Worm (Caenorhabditis elegans): ENCODE results near the gene lgc-46.

The lgc-46 gene

DNA sequence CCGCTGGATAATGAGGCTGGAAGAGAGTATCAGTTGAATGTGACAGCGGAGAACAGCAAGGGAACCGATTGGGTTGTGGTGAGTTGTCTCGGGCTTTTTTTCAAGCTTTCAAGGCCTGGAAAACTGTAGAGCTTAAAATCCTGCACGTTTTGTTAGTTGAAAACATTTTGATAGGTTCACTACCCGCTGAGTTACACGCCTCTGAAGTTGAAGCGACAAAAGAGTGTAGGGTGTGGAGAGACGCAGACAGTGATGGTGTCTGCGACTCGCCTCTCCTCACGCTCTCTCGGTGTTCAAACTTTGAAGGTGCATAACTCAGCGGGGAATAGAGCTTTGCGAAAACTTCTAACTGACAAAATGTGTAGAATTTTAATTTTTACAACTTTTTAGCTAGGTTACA, 37.5 kb upstream of the lgc-46 start:
- no peak for TF ChIP-seq pag-3 (tag; optimal IDR thresholded peaks at IDR 0.05; ENCODE audit: borderline replicate concordance, insufficient read depth)
- no peak for TF ChIP-seq fkh-8 (tag; optimal IDR thresholded peaks at IDR 0.05)
- TF ChIP-seq fkh-10 (GFP tag; optimal IDR thresholded peaks at IDR 0.05) = no peak
- no peak for TF ChIP-seq mab-9 (GFP tag; IDR thresholded peaks at IDR 0.05)
- TF ChIP-seq nhr-19 (GFP tag; conservative IDR thresholded peaks at IDR 0.05) = no peak
- no peak for TF ChIP-seq unc-86 (tag; optimal IDR thresholded peaks at IDR 0.05)
- TF ChIP-seq rnt-1 (tag; optimal IDR thresholded peaks at IDR 0.05) = no peak
- TF ChIP-seq C16A3.4 (tag; optimal IDR thresholded peaks at IDR 0.05) = no peak
- TF ChIP-seq lir-3 (tag; optimal IDR thresholded peaks at IDR 0.05; ENCODE audit: poor library complexity) = no peak
- TF ChIP-seq lin-39 (tag; optimal IDR thresholded peaks at IDR 0.05) = no peak
- TF ChIP-seq snu-23 (GFP tag; optimal IDR thresholded peaks at IDR 0.05) = no peak
- TF ChIP-seq mep-1 (tag; optimal IDR thresholded peaks at IDR 0.05) = no peak

DNA sequence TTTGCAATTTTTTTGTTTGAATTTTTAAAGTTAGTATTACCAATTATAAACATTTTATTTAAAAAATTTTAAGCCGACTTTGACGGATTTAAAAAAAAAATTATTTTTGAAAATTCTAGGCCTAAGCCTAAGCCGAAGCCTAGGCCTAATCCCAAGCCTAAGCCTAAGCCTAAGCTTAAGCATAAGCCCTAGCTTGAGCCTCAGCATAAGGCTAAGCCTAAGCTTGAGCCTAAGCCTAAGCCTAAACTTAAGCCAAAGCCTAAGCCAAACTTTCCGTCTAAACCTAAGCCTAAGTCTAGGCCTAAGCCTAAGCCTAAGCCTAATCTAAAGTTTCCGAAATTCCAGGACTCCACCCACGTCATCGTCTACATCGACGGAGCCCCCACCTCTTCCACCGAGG, 33.8 kb upstream of the lgc-46 start:
- TF ChIP-seq pqm-1 (tag; optimal IDR thresholded peaks at IDR 0.05) (no peak), unc-86 (tag; optimal IDR thresholded peaks at IDR 0.05) (no peak), nhr-90 (tag; optimal IDR thresholded peaks at IDR 0.05; ENCODE audit: poor library complexity) (no peak), irx-1 (tag; optimal IDR thresholded peaks at IDR 0.05) (no peak), nhr-28 (tag; optimal IDR thresholded peaks at IDR 0.05) (no peak), nhr-47 (tag; optimal IDR thresholded peaks at IDR 0.05) (no peak), egl-27 (tag; optimal IDR thresholded peaks at IDR 0.05) (no peak), sup-37 (GFP tag; optimal IDR thresholded peaks at IDR 0.05) (no peak), nhr-77 (tag; optimal IDR thresholded peaks at IDR 0.05) (no peak), zag-1 (tag; optimal IDR thresholded peaks at IDR 0.05) (no peak), fkh-8 (tag; optimal IDR thresholded peaks at IDR 0.05) (no peak), hlh-4 (tag; optimal IDR thresholded peaks at IDR 0.05) (no peak), unc-30 (tag; optimal IDR thresholded peaks at IDR 0.05) (no peak), ztf-4 (tag; optimal IDR thresholded peaks at IDR 0.05) (no peak), nhr-84 (tag; optimal IDR thresholded peaks at IDR 0.05) (no peak), efl-3 (GFP tag; optimal IDR thresholded peaks at IDR 0.05) (no peak), aha-1 (tag; optimal IDR thresholded peaks at IDR 0.05) (no peak)

DNA sequence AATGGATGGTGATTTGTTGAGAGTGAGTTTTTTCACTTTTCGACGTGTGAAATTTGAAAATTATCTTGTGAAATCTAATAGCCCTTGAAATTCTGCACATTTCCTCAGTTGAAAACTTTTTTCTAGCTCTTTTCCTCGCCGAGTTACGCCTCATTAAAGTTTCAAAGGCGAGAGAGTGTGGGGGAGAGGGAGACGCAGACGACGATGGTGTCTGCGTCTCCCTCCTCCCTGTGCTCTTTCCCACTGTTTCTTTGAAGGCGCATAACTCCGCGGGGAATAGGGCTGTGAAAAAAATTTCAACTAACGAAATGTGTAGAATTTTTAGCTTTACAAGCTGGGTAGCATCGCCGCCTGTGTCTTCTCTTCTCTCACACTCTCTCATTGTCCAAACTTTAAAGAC, 30.6 kb upstream of the lgc-46 start:
- TF ChIP-seq hpl-2 (GFP tag; optimal IDR thresholded peaks at IDR 0.05) (no peak), pax-3 (tag; optimal IDR thresholded peaks at IDR 0.05) (no peak), dpl-1 (GFP tag; optimal IDR thresholded peaks at IDR 0.05) (no peak), elt-3 (tag; optimal IDR thresholded peaks at IDR 0.05) (no peak), unc-62 (GFP tag; optimal IDR thresholded peaks at IDR 0.05) (no peak), lsy-2 (tag; optimal IDR thresholded peaks at IDR 0.05) (no peak), ceh-63 (GFP tag; optimal IDR thresholded peaks at IDR 0.05) (no peak), nhr-47 (tag; optimal IDR thresholded peaks at IDR 0.05) (no peak), skn-1 (tag; optimal IDR thresholded peaks at IDR 0.05) (no peak), fkh-10 (GFP tag; optimal IDR thresholded peaks at IDR 0.05) (no peak), fkh-8 (tag; optimal IDR thresholded peaks at IDR 0.05) (no peak)

DNA sequence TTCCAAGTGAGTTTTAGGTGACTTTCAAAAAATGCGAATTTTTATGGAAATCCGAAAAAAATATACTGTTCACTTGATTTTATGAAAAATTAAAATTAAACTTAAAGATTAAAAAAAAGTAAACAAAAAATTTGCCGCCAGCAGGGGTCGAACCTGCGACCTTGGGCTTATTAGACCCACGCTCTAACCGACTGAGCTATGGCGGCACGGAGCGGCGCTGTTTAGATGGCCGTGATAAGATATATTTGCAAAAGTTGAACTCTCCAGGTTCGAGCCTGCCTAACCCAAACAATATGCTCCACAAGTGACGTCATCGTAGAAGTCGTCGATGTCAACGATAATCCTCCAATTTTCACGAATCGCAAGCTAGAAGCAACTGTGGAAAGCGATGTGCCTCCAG, 28.8 kb upstream of the lgc-46 start:
- TF ChIP-seq hpl-2 (GFP tag; optimal IDR thresholded peaks at IDR 0.05) = no peak
- no peak for TF ChIP-seq elt-3 (tag; optimal IDR thresholded peaks at IDR 0.05)
- no peak for TF ChIP-seq ztf-4 (tag; optimal IDR thresholded peaks at IDR 0.05)

DNA sequence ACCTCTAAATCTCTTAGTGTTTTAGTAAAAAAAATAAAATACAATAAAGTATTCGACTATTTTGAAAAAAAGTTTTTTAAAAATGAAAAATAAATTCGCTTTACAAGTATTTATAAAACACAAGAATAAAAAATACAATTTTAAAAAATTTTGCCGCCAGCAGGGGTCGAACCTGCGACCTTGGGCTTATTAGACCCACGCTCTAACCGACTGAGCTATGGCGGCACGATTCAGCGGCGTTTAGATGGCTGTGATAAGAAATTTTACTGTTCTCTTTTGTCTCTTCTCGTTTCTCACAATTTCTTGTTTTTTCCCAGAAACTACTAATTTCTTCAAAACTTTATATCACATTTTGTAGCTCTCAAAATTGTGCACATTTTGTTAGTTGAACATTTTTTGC, 27.4 kb upstream of the lgc-46 start:
- no peak for TF ChIP-seq efl-1 (optimal IDR thresholded peaks at IDR 0.05)
- no peak for TF ChIP-seq efl-1 (GFP tag; optimal IDR thresholded peaks at IDR 0.05 in 1 of 2)
- TF ChIP-seq elt-3 (tag; optimal IDR thresholded peaks at IDR 0.05) = no peak
- TF ChIP-seq hpl-2 (GFP tag; optimal IDR thresholded peaks at IDR 0.05) = no peak
